Fruit fly (Drosophila melanogaster) whole organism, embryonic: ENCODE results near the gene CG4338.

Experiments used
- Atf-2 ChIP-seq: fragments of 200-800 bp; sonication (Bioruptor generic); optimal IDR thresholded peaks from 2 replicates; lab custom pipeline; 2016; ENCODE audit warnings: missing biosample characterization, missing genetic modification characterization
- Awh ChIP-seq: fragments of 200-800 bp; sonication (Bioruptor generic); IDR thresholded peaks from 2 replicates; pipeline ENCODE4, ENCODE4 v1.3.6; 2022; ENCODE audit warnings: missing biosample characterization, missing genetic modification characterization
- Bgb ChIP-seq: fragments of 200-800 bp; sonication (Bioruptor generic); IDR thresholded peaks from 2 replicates; pipeline ENCODE4 v1.3.6; 2022; ENCODE audit warnings: missing biosample characterization, missing genetic modification characterization; ENCODE audit not compliant: partially characterized antibody
- CG10274 ChIP-seq: fragments of 200-800 bp; sonication (Bioruptor generic); optimal IDR thresholded peaks from 3 replicates; lab custom pipeline; 2017; ENCODE audit warnings: missing biosample characterization, mild to moderate bottlenecking, missing genetic modification characterization
- CG11398 ChIP-seq: fragments of 200-800 bp; sonication (Bioruptor generic); optimal IDR thresholded peaks from 2 replicates; lab custom pipeline; 2016; ENCODE audit warnings: missing biosample characterization, missing genetic modification characterization
- CG12236 ChIP-seq: fragments of 200-800 bp; sonication (Bioruptor generic); optimal IDR thresholded peaks from 2 replicates; lab custom pipeline; 2016; ENCODE audit warnings: missing biosample characterization, missing genetic modification characterization
- CG12744 ChIP-seq: fragments of 200-800 bp; sonication (Bioruptor generic); optimal IDR thresholded peaks from 2 replicates; lab custom pipeline; 2016; ENCODE audit warnings: missing biosample characterization, missing genetic modification characterization
- CG1647 ChIP-seq: fragments of 200-800 bp; sonication (Bioruptor generic); optimal IDR thresholded peaks from 3 replicates; lab custom pipeline; 2016; ENCODE audit warnings: missing biosample characterization, missing genetic modification characterization
- CG1792 ChIP-seq: fragments of 200-800 bp; sonication (Bioruptor generic); optimal IDR thresholded peaks from 2 replicates; lab custom pipeline; 2016; ENCODE audit warnings: missing biosample characterization, missing genetic modification characterization
- CG2678 ChIP-seq: fragments of 200-800 bp; sonication (Bioruptor generic); optimal IDR thresholded peaks from 3 replicates; lab custom pipeline; 2019; ENCODE audit warnings: missing biosample characterization, mild to moderate bottlenecking, missing genetic modification characterization, moderate library complexity
- CG2889 ChIP-seq: fragments of 200-800 bp; sonication (Bioruptor generic); IDR thresholded peaks from 3 replicates; pipeline ENCODE4 v1.3.6; 2022; ENCODE audit warnings: missing biosample characterization, missing genetic modification characterization
- CG3065 ChIP-seq: fragments of 200-800 bp; sonication (Bioruptor generic); optimal IDR thresholded peaks from 2 replicates; lab custom pipeline; 2016; ENCODE audit warnings: missing biosample characterization, missing genetic modification characterization
- CG31388 ChIP-seq: fragments of 200-800 bp; sonication (Bioruptor generic); optimal IDR thresholded peaks from 2 replicates; lab custom pipeline; 2016; ENCODE audit warnings: missing biosample characterization, missing genetic modification characterization
- CG34422 ChIP-seq: fragments of 200-800 bp; sonication (Bioruptor generic); IDR thresholded peaks from 3 replicates; pipeline ENCODE4 v1.3.6; 2022; ENCODE audit warnings: missing biosample characterization, missing genetic modification characterization
- CG6254 ChIP-seq: fragments of 200-800 bp; sonication (Bioruptor generic); optimal IDR thresholded peaks from 3 replicates; lab custom pipeline; 2017; ENCODE audit warnings: mild to moderate bottlenecking, missing biosample characterization, missing genetic modification reagents, missing genetic modification characterization
- CG7963 ChIP-seq: fragments of 200-800 bp; sonication (Bioruptor generic); IDR thresholded peaks from 3 replicates; pipeline ENCODE4 v1.3.6; 2022; ENCODE audit warnings: missing biosample characterization, missing genetic modification characterization; ENCODE audit not compliant: partially characterized antibody
- CG8290 ChIP-seq, 3 experiments: fragments of 200-800 bp; sonication (Bioruptor generic); optimal IDR thresholded peaks; 2 replicates each; lab custom pipeline; 2016 to 2019; ENCODE audit warnings: missing biosample characterization in 3 of 3, missing genetic modification characterization in 3 of 3, mild to moderate bottlenecking in 2 of 3, moderate library complexity in 1 of 3
- CG9609 ChIP-seq: fragments of 200-800 bp; sonication (Bioruptor generic); optimal IDR thresholded peaks from 3 replicates; lab custom pipeline; 2016; ENCODE audit warnings: missing biosample characterization, missing genetic modification characterization
- D19A ChIP-seq: fragments of 200-800 bp; optimal IDR thresholded peaks from 3 replicates; lab custom pipeline; 2019; ENCODE audit warnings: missing biosample characterization, mild to moderate bottlenecking, missing genetic modification characterization, moderate library complexity
- Dfd ChIP-seq, 2 experiments: fragments of >200 bp; optimal IDR thresholded peaks; 2 replicates each; lab custom pipeline; 2017; ENCODE audit warnings: missing biosample characterization in 2 of 2, missing genetic modification characterization in 2 of 2
- Doc3 ChIP-seq: fragments of 200-800 bp; sonication (Bioruptor generic); IDR thresholded peaks from 3 replicates; pipeline ENCODE4 v1.3.6; 2022; ENCODE audit warnings: missing biosample characterization, missing genetic modification characterization; ENCODE audit not compliant: partially characterized antibody
- Dp ChIP-seq: fragments of 200-800 bp; sonication (Bioruptor generic); optimal IDR thresholded peaks from 2 replicates; lab custom pipeline; 2018; ENCODE audit warnings: missing biosample characterization, mild to moderate bottlenecking, missing genetic modification characterization, moderate library complexity
- ERR ChIP-seq: fragments of 200-800 bp; sonication (Bioruptor generic); optimal IDR thresholded peaks from 2 replicates; lab custom pipeline; 2016; ENCODE audit warnings: missing biosample characterization, missing genetic modification characterization
- Hand ChIP-seq: fragments of 200-800 bp; sonication (Bioruptor generic); optimal IDR thresholded peaks from 2 replicates; lab custom pipeline; 2017; ENCODE audit warnings: mild to moderate bottlenecking, missing biosample characterization, missing genetic modification reagents, missing genetic modification characterization
- HmgZ ChIP-seq: fragments of 200-800 bp; sonication (Bioruptor generic); optimal IDR thresholded peaks from 2 replicates; lab custom pipeline; 2018; ENCODE audit warnings: missing biosample characterization, mild to moderate bottlenecking, missing genetic modification characterization
- Hmx ChIP-seq: fragments of 200-800 bp; sonication (Bioruptor generic); optimal IDR thresholded peaks from 2 replicates; lab custom pipeline; 2016; ENCODE audit warnings: missing biosample characterization, missing genetic modification characterization
- Hr3 ChIP-seq: fragments of 200-800 bp; sonication (Bioruptor generic); optimal IDR thresholded peaks from 3 replicates; lab custom pipeline; 2016; ENCODE audit warnings: missing biosample characterization, missing genetic modification characterization
- MESR4 ChIP-seq: fragments of 200-800 bp; sonication (Bioruptor generic); optimal IDR thresholded peaks from 2 replicates; lab custom pipeline; 2018; ENCODE audit warnings: missing biosample characterization, mild to moderate bottlenecking, missing genetic modification characterization, moderate library complexity
- Mad ChIP-seq: fragments of 200-800 bp; sonication (Bioruptor generic); optimal IDR thresholded peaks from 2 replicates; lab custom pipeline; 2016; ENCODE audit warnings: missing biosample characterization, missing genetic modification characterization
- Mes4 ChIP-seq: fragments of 200-800 bp; sonication (Bioruptor generic); optimal IDR thresholded peaks from 2 replicates; lab custom pipeline; 2016; ENCODE audit warnings: missing biosample characterization, missing genetic modification characterization
- NK7.1 ChIP-seq: fragments of 200-800 bp; sonication (Bioruptor generic); optimal IDR thresholded peaks from 3 replicates; lab custom pipeline; 2016; ENCODE audit warnings: missing biosample characterization, missing genetic modification characterization
- ash1 ChIP-seq: fragments of 200-800 bp; sonication (Bioruptor generic); optimal IDR thresholded peaks from 2 replicates; lab custom pipeline; 2018; ENCODE audit warnings: missing biosample characterization, mild to moderate bottlenecking, missing genetic modification characterization
- caup ChIP-seq: fragments of 200-800 bp; sonication (Bioruptor generic); optimal IDR thresholded peaks from 3 replicates; lab custom pipeline; 2017; ENCODE audit warnings: missing biosample characterization, mild to moderate bottlenecking, missing genetic modification characterization, moderate library complexity; ENCODE audit not compliant: severe bottlenecking
- chn ChIP-seq: fragments of 200-800 bp; sonication (Bioruptor generic); optimal IDR thresholded peaks from 2 replicates; lab custom pipeline; 2016; ENCODE audit warnings: missing biosample characterization, missing genetic modification characterization
- crol ChIP-seq: fragments of 200-800 bp; sonication (Bioruptor generic); IDR thresholded peaks from 2 replicates; pipeline ENCODE4 v1.3.6; 2022; ENCODE audit warnings: missing biosample characterization, missing genetic modification characterization
- fu2 ChIP-seq: fragments of 200-800 bp; sonication (Bioruptor generic); optimal IDR thresholded peaks from 2 replicates; lab custom pipeline; 2016; ENCODE audit warnings: missing biosample characterization, missing genetic modification characterization
- gsb-n ChIP-seq: fragments of 200-800 bp; sonication (Bioruptor generic); optimal IDR thresholded peaks from 3 replicates; lab custom pipeline; 2018; ENCODE audit warnings: missing biosample characterization, mild to moderate bottlenecking, missing genetic modification characterization
- hkb ChIP-seq, 2 experiments: fragments of 200-800 bp in 1 of 2; fragments of >200 bp in 1 of 2; sonication (Bioruptor generic) in 1 of 2; IDR thresholded peaks in 1 of 2; optimal IDR thresholded peaks in 1 of 2; 2 replicates each; pipeline versions ENCODE4 v1.3.6 to Lab custom; 2017 to 2022; ENCODE audit warnings: missing biosample characterization in 1 of 2, missing genetic modification characterization in 1 of 2
- hth ChIP-seq: fragments of >200 bp; optimal IDR thresholded peaks from 2 replicates; lab custom pipeline; 2017; ENCODE audit warnings: inconsistent platforms
- insv ChIP-seq, 2 experiments: fragments of 200-800 bp; sonication (Bioruptor generic); optimal IDR thresholded peaks; 3 replicates each; lab custom pipeline; 2016 to 2018; ENCODE audit warnings: missing biosample characterization in 2 of 2, missing genetic modification characterization in 2 of 2
- ken ChIP-seq: fragments of 200-800 bp; sonication (Bioruptor generic); IDR thresholded peaks from 3 replicates; pipeline ENCODE4 v1.3.6; 2022; ENCODE audit warnings: missing biosample characterization, missing genetic modification characterization
- nau ChIP-seq: fragments of 200-800 bp; sonication (Bioruptor generic); optimal IDR thresholded peaks from 3 replicates; lab custom pipeline; 2017; ENCODE audit warnings: missing biosample characterization, mild to moderate bottlenecking, missing genetic modification characterization, missing genetic modification reagents
- rib ChIP-seq: fragments of 200-800 bp; sonication (Bioruptor generic); IDR thresholded peaks from 2 replicates; pipeline ENCODE4 v1.3.6; 2022; ENCODE audit warnings: missing biosample characterization, missing genetic modification characterization
- sna ChIP-seq: fragments of 200-800 bp; sonication (Bioruptor generic); IDR thresholded peaks from 2 replicates; pipeline ENCODE4 v1.3.6; 2022; ENCODE audit warnings: missing biosample characterization, missing genetic modification characterization; ENCODE audit not compliant: partially characterized antibody
- sr ChIP-seq: fragments of 200-800 bp; sonication (Bioruptor generic); IDR thresholded peaks from 3 replicates; pipeline ENCODE4 v1.3.6; 2022; ENCODE audit warnings: missing biosample characterization, missing genetic modification characterization
- sug ChIP-seq: fragments of 200-800 bp; optimal IDR thresholded peaks from 2 replicates; lab custom pipeline; 2019; ENCODE audit warnings: missing biosample characterization, mild to moderate bottlenecking, missing genetic modification characterization, moderate library complexity
- tgo ChIP-seq: fragments of 200-800 bp; sonication (Bioruptor generic); IDR thresholded peaks from 3 replicates; pipeline ENCODE4 v1.3.6; 2022; ENCODE audit warnings: missing biosample characterization, missing genetic modification characterization
- tup ChIP-seq: fragments of 200-800 bp; sonication (Bioruptor generic); optimal IDR thresholded peaks from 2 replicates; lab custom pipeline; 2016; ENCODE audit warnings: missing biosample characterization, mild to moderate bottlenecking, missing genetic modification characterization, moderate library complexity

CG4338 gene

DNA sequence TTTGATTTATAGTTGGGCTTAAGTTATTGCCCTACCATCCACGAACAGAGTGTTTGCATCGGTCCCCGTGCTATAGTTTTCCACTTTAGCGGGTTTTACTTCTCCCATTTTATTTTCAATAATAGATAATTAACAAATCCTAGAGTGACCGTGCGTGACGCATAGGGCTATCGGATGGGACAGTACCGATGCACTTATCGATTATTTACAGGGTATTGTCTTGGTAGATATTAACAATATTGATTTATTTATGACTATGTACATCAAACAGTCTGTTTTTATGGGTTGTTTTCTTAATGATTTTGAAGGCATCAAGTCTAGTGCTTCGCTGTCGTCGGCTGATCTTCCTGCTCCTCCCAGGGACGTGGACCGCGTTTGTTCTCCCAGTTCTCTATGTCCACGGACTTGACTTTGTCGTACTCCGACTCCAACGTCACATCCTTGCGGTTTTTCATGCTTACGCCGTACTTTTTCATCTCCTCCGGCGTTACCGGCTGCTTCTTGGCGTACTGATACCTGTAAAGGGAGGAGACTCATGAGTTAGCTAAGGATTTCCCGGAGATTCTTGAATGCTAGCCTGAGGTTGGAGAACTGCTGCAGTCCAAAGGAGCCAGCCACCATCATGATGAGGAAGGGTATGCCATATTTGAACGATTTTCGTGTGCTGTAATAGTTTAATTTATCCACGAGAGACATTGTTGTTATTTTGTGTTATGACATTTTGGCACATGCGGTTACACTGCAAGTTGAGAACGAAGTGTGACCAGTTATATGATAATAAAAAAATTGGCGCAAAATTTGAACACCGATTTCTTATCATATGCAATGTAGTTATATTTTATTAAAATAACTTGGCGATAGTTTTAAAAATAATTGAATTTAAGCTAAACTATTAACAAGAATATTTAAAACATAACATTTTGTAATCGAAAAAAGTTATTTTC, 2.9 kb downstream of the CG4338 start, which contains the start of the genes MRG15 and Tm1 (continued):
- no peak for TF ChIP-seq tup (GFP tag; lab: Kevin White, UChicago)
- TF ChIP-seq ash1: no peak
- no peak for TF ChIP-seq CG8290 (GFP tag; optimal IDR thresholded peaks at IDR 0.05; lab: Kevin White, UChicago)
- peak in 1 of 2 experiments; percentile 30 for TF ChIP-seq CG8290 (tag; optimal IDR thresholded peaks at IDR 0.05; lab: Kevin White, UChicago)
- TF ChIP-seq D19A: no peak
- TF ChIP-seq CG12236 (GFP tag; lab: Kevin White, UChicago): no peak
- TF ChIP-seq gsb-n (tag; lab: Kevin White, UChicago): no peak
- peak; percentile 48; the same call in 2 of the 3 replicates for TF ChIP-seq CG7963 (GFP tag; lab: Robert Waterston, UW)
- TF ChIP-seq caup (GFP tag; lab: Kevin White, UChicago): no peak
- TF ChIP-seq tgo: no peak
- no peak for TF ChIP-seq sr
- TF ChIP-seq CG9609: no peak
- TF ChIP-seq CG2889 (GFP tag; lab: Robert Waterston, UW): no peak
- TF ChIP-seq CG34422 (GFP tag; lab: Robert Waterston, UW): peak; percentile 29; the same call in 1 of the 3 replicates
- peak; percentile 88 for TF ChIP-seq Dp (GFP tag; lab: Kevin White, UChicago)
- peak; percentile 40 for TF ChIP-seq HmgZ (tag; lab: Kevin White, UChicago)
- peak; percentile 71 for TF ChIP-seq Bgb (GFP tag; lab: Robert Waterston, UW)
- no peak for TF ChIP-seq CG1647 (GFP tag; lab: Kevin White, UChicago)
- TF ChIP-seq sug (tag; lab: Kevin White, UChicago): peak; percentile 10
- no peak for TF ChIP-seq Hand
- no peak for TF ChIP-seq Mes4 (GFP tag; lab: Kevin White, UChicago)
- TF ChIP-seq CG31388 (GFP tag; lab: Kevin White, UChicago): no peak
- TF ChIP-seq CG11398 (GFP tag; lab: Kevin White, UChicago): no peak
- no peak for TF ChIP-seq Atf-2 (GFP tag; lab: Kevin White, UChicago)
- TF ChIP-seq Hmx (GFP tag; lab: Kevin White, UChicago): no peak
- no peak for TF ChIP-seq ERR (GFP tag; lab: Kevin White, UChicago)
- TF ChIP-seq MESR4: peak; percentile 49
- peak; percentile 70 for TF ChIP-seq Doc3 (GFP tag; lab: Robert Waterston, UW)
- peak; percentile 37 for TF ChIP-seq sna
- TF ChIP-seq NK7.1 (GFP tag; lab: Kevin White, UChicago): no peak
- TF ChIP-seq CG10274 (GFP tag; lab: Kevin White, UChicago): no peak
- no peak for TF ChIP-seq crol (GFP tag; lab: Robert Waterston, UW)
- no peak for TF ChIP-seq ken (GFP tag; lab: Robert Waterston, UW)
- no peak for TF ChIP-seq CG2678 (tag; lab: Kevin White, UChicago)
- no peak for TF ChIP-seq hkb (optimal IDR thresholded peaks at IDR 0.05; lab: Kevin White, UChicago)
- no peak for TF ChIP-seq hkb (GFP tag; IDR thresholded peaks at IDR 0.05; lab: Robert Waterston, UW)
- no peak for TF ChIP-seq CG1792 (GFP tag; lab: Kevin White, UChicago)
- no peak for TF ChIP-seq Mad
- TF ChIP-seq Hr3 (GFP tag; lab: Kevin White, UChicago): no peak
- TF ChIP-seq nau (GFP tag; lab: Kevin White, UChicago): no peak
- TF ChIP-seq CG3065 (GFP tag; lab: Kevin White, UChicago): no peak
- no peak for TF ChIP-seq CG12744 (GFP tag; lab: Kevin White, UChicago)
- TF ChIP-seq Dfd (GFP tag; optimal IDR thresholded peaks at IDR 0.05; lab: Kevin White, UChicago): no peak
- no peak for TF ChIP-seq fu2
- TF ChIP-seq Awh (GFP tag; lab: Robert Waterston, UW): no peak
- TF ChIP-seq CG6254: no peak
- TF ChIP-seq rib: no peak
- no peak for TF ChIP-seq chn (GFP tag; lab: Kevin White, UChicago)
- no peak for TF ChIP-seq hth (lab: Kevin White, UChicago)
- TF ChIP-seq insv (GFP tag; optimal IDR thresholded peaks at IDR 0.05; lab: Kevin White, UChicago): no peak
